Worm (Caenorhabditis elegans) whole organism, L1 larva: Measurements from ENCODE around the gene C31A11.13.

Source experiments
- aha-1 ChIP-seq: fragments of 150-350 bp; optimal IDR thresholded peaks from 2 replicates; lab custom pipeline; 2014; ENCODE audit warnings: missing biosample characterization, missing genetic modification characterization
- egl-27 ChIP-seq, 2 experiments: fragments of 150-350 bp in 1 of 2; sonication (generic microtip); optimal IDR thresholded peaks; 3 replicates each; lab custom pipeline; 2017 to 2018; ENCODE audit warnings: missing biosample characterization in 2 of 2, missing genetic modification characterization in 2 of 2, missing genetic modification reagents in 2 of 2
- elt-2 ChIP-seq: sonication (generic microtip); optimal IDR thresholded peaks from 2 replicates; lab custom pipeline; 2016; ENCODE audit warnings: missing genetic modification characterization, mild to moderate bottlenecking, inconsistent platforms, missing compliant biosample characterization, missing genetic modification reagents
- jun-1 ChIP-seq: fragments of 150-350 bp; optimal IDR thresholded peaks from 2 replicates; lab custom pipeline; 2014; ENCODE audit warnings: missing biosample characterization, missing genetic modification reagents, missing genetic modification characterization
- lin-15B ChIP-seq: fragments of 150-350 bp; sonication (generic microtip); optimal IDR thresholded peaks from 3 replicates; lab custom pipeline; 2014; ENCODE audit warnings: missing biosample characterization, missing genetic modification characterization
- lir-3 ChIP-seq: sonication (generic microtip); optimal IDR thresholded peaks from 2 replicates; lab custom pipeline; 2016; ENCODE audit warnings: mild to moderate bottlenecking, missing genetic modification characterization, moderate library complexity, missing compliant biosample characterization; ENCODE audit not compliant: poor library complexity
- lsy-2 ChIP-seq, 2 experiments: fragments of 150-350 bp; optimal IDR thresholded peaks; 2 replicates each; lab custom pipeline; 2014; ENCODE audit warnings: missing biosample characterization in 2 of 2, missing genetic modification characterization in 2 of 2
- mdl-1 ChIP-seq, 2 experiments: fragments of 150-350 bp; optimal IDR thresholded peaks; 2 replicates each; lab custom pipeline; 2014 to 2017; ENCODE audit warnings: missing biosample characterization in 2 of 2, missing genetic modification characterization in 2 of 2, inconsistent platforms in 1 of 2
- nhr-11 ChIP-seq: fragments of 150-350 bp; optimal IDR thresholded peaks from 2 replicates; lab custom pipeline; 2014; ENCODE audit warnings: missing biosample characterization, missing genetic modification characterization
- nhr-12 ChIP-seq: sonication (generic microtip); optimal IDR thresholded peaks from 2 replicates; lab custom pipeline; 2017; ENCODE audit warnings: missing biosample characterization, missing genetic modification characterization
- skn-1 ChIP-seq: fragments of 150-350 bp; optimal IDR thresholded peaks from 2 replicates; lab custom pipeline; 2014; ENCODE audit warnings: missing biosample characterization, missing genetic modification characterization
- swsn-7 ChIP-seq: sonication (generic microtip); optimal IDR thresholded peaks from 2 replicates; lab custom pipeline; 2016; ENCODE audit warnings: missing genetic modification characterization, missing compliant biosample characterization
- unc-62 ChIP-seq: fragments of 150-350 bp; optimal IDR thresholded peaks from 2 replicates; lab custom pipeline; 2014; ENCODE audit warnings: missing biosample characterization, missing genetic modification reagents, missing genetic modification characterization
- ztf-11 ChIP-seq, 2 experiments: sonication (generic microtip); optimal IDR thresholded peaks; 2 replicates each; lab custom pipeline; 2016 to 2017; ENCODE audit warnings: missing genetic modification characterization in 2 of 2, missing biosample characterization in 1 of 2, missing compliant biosample characterization in 1 of 2

- TF ChIP-seq elt-2 = no peak
- TF ChIP-seq nhr-12 (tag; lab: Kevin White, UChicago) = no peak
- TF ChIP-seq nhr-11 = no peak
- TF ChIP-seq swsn-7 (tag; lab: Kevin White, UChicago) = no peak
- TF ChIP-seq lin-15B (tag; lab: Kevin White, UChicago) = no peak
- TF ChIP-seq unc-62 (GFP tag; lab: Kevin White, UChicago) = no peak
- no peak for TF ChIP-seq jun-1
- TF ChIP-seq egl-27 (tag; optimal IDR thresholded peaks at IDR 0.05; lab: Kevin White, UChicago) = no peak
- TF ChIP-seq lsy-2 (tag; optimal IDR thresholded peaks at IDR 0.05; lab: Kevin White, UChicago) = no peak
- TF ChIP-seq lir-3 (tag; lab: Kevin White, UChicago) = no peak
- no peak for TF ChIP-seq skn-1 (tag; lab: Kevin White, UChicago)
- no peak for TF ChIP-seq aha-1
- no peak for TF ChIP-seq ztf-11 (tag; optimal IDR thresholded peaks at IDR 0.05; lab: Kevin White, UChicago)
- TF ChIP-seq mdl-1 (tag; optimal IDR thresholded peaks at IDR 0.05; lab: Kevin White, UChicago) = no peak
Measured at ce11 chrV:16317244-16317643, 14.9 kb upstream of the C31A11.13 start, which contains the start of gene srh-180.
